Worm (Caenorhabditis elegans): ENCODE results near the gene chts-1.

The chts-1 gene

ce11 chrX:7519569-7519968, at the start of gene chts-1:
chts-1 (minus strand) TSS chrX:7519669.
- TF ChIP-seq ceh-82 (tag; optimal IDR thresholded peaks at IDR 0.05) (no peak), R02D3.7 (tag; optimal IDR thresholded peaks at IDR 0.05) (no peak)

DNA sequence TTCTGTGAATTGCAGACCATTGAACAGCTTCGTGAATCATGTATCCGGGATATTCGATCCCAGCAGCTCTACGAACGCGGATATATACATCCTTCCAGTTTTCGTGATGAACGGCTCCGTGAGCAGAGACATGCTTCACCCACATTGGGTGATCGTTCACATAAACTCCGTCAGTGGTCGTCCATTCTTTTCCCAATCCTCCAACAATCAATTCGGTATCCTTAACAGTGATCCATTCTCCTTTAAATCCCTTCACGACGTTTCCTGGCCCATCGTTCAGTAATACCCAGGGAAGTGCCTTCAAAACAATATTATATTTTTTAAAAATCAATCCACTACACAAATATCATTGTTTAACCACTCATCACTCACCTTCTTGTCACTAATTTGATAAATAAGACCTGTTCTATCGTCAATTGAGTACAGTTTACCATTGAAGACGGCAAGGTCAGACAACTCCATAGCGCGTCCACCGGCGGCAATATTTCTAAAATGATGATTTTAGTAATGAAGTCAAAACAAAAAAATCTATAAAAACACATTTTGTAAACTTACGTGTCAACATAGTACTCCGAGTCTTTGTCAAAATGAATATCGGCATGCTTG, 49.3 kb upstream of the chts-1 start:
- TF ChIP-seq R02D3.7 (tag; optimal IDR thresholded peaks at IDR 0.05) (no peak), egl-5 (tag; optimal IDR thresholded peaks at IDR 0.05) (no peak), nhr-43 (tag; optimal IDR thresholded peaks at IDR 0.05; ENCODE audit: poor library complexity, severe bottlenecking) (peak; percentile 30), egl-27 (tag; optimal IDR thresholded peaks at IDR 0.05) (no peak), nhr-25 (tag; optimal IDR thresholded peaks at IDR 0.05) (peak; percentile 23), nhr-11 (tag; optimal IDR thresholded peaks at IDR 0.05) (no peak)

DNA sequence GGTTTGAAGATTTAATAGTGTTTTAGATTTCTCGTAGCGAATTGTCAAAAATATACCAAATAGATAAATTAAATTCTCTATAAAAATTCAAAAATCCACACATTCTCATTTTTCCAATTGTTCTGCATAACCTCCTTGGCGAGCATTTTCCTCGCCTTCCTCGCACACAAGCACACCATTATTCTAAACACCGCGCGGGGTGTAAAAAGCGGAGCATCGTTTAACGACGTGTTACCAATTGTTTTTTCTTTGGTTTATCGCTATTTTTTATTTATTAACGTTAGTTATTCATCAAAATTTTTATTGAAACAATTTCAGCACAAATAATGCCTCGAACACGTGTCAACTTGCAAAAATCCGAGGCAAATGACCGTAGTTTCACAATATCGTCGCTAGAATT, 45.5 kb upstream of the chts-1 start, which contains the start of gene vps-52:
Gene vps-52 (plus strand): TSS at position 319 of the 400 bp plus-strand sequence.
- TF ChIP-seq egl-5 (tag; optimal IDR thresholded peaks at IDR 0.05) (peak; percentile 43), lsy-12 (tag; optimal IDR thresholded peaks at IDR 0.05) (no peak), pha-4 (tag; optimal IDR thresholded peaks at IDR 0.05) (peak; percentile 29), nhr-237 (tag; optimal IDR thresholded peaks at IDR 0.05) (no peak), lin-39 (tag; optimal IDR thresholded peaks at IDR 0.05) (peak; percentile 65), nfya-1 (tag; optimal IDR thresholded peaks at IDR 0.05; ENCODE audit: insufficient read depth) (peak; percentile 36), ZK546.5 (tag; optimal IDR thresholded peaks at IDR 0.05) (no peak)

ce11 chrX:7563425-7563824, 44.0 kb upstream of the chts-1 start:
- TF ChIP-seq ZK546.5 (tag; optimal IDR thresholded peaks at IDR 0.05): no peak
- no peak for TF ChIP-seq elt-1 (tag; optimal IDR thresholded peaks at IDR 0.05)
- TF ChIP-seq nhr-237 (tag; optimal IDR thresholded peaks at IDR 0.05): no peak
- TF ChIP-seq zag-1 (tag; optimal IDR thresholded peaks at IDR 0.05): no peak
- no peak for TF ChIP-seq egl-5 (tag; optimal IDR thresholded peaks at IDR 0.05)
- TF ChIP-seq egl-27 (tag; optimal IDR thresholded peaks at IDR 0.05): no peak
- no peak for TF ChIP-seq fos-1 (tag; optimal IDR thresholded peaks at IDR 0.05)
- no peak for TF ChIP-seq fkh-10 (GFP tag; optimal IDR thresholded peaks at IDR 0.05)

ce11 chrX:7562625-7563024, 43.2 kb upstream of the chts-1 start, which contains the start of gene sto-1:
sto-1 (plus strand) TSS chrX:7562824.
- no peak for TF ChIP-seq sea-2 (GFP tag; optimal IDR thresholded peaks at IDR 0.05)
- no peak for TF ChIP-seq nhr-12 (tag; optimal IDR thresholded peaks at IDR 0.05)
- TF ChIP-seq nfya-1 (tag; optimal IDR thresholded peaks at IDR 0.05; ENCODE audit: insufficient read depth): no peak
- no peak for TF ChIP-seq egl-5 (tag; optimal IDR thresholded peaks at IDR 0.05)
- no peak for TF ChIP-seq elt-2 (tag; optimal IDR thresholded peaks at IDR 0.05)
- TF ChIP-seq nhr-67 (tag; optimal IDR thresholded peaks at IDR 0.05): no peak
- no peak for TF ChIP-seq unc-62 (GFP tag; optimal IDR thresholded peaks at IDR 0.05)
- no peak for TF ChIP-seq pqm-1 (tag; optimal IDR thresholded peaks at IDR 0.05)
- no peak for TF ChIP-seq nhr-11 (tag; optimal IDR thresholded peaks at IDR 0.05)
- TF ChIP-seq jun-1 (tag; optimal IDR thresholded peaks at IDR 0.05): no peak

DNA sequence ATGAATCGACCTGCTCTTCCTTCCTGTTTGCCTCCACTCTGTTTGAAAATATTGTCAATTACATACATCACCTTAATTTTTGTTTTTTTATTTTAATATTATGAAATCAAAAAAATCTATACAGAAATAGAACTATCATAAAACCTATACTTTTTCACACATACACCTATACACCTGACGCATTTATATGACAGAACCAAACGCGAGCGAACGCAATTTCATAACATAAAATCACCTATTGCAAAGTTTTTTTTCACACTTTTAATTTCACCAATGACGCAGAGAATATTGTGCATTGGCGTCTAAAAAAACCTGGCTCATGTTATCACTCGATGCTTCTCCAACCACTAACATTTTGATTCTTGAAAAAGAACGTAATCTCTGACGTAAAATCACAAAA, 42.5 kb upstream of the chts-1 start:
- TF ChIP-seq R02D3.7 (tag; optimal IDR thresholded peaks at IDR 0.05) (no peak), elt-2 (tag; optimal IDR thresholded peaks at IDR 0.05) (peak; percentile 32), ceh-28 (tag; optimal IDR thresholded peaks at IDR 0.05) (no peak)

DNA sequence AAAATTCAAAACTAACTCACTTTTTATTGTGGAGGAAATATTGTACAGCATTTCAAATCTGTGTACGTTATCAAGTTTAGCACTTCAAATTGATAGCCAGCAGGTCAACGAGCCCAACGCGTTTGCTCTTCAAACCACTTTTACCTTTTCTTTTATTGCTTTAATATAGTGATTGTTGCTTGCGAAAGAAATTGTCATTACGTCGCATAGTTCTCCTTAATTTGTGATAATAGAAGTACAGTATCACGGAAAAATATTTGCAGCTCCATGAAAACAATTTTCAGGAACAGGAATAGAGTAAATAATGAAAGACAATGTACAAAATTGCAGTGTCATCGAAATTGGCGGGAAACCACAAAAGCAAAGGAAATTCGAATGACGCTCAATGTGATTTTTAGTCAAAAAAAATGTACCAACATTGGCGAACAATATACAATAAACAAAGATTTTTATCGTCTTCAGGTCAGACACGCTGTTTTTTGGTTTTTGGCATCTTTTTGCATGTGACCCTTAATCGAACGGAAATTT, 39.5 kb upstream of the chts-1 start, which contains the start of the genes PDB1.1 and F08C6.5:
Gene PDB1.1 (minus strand): TSS at position 158 of the 528 bp plus-strand sequence.
Gene F08C6.5 (plus strand): TSS at position 478 of the 528 bp plus-strand sequence.
- no peak for TF ChIP-seq ceh-82 (tag; optimal IDR thresholded peaks at IDR 0.05)
- no peak for TF ChIP-seq ceh-28 (tag; optimal IDR thresholded peaks at IDR 0.05)
- TF ChIP-seq aly-2 (tag; optimal IDR thresholded peaks at IDR 0.05): no peak
- no peak for TF ChIP-seq nhr-77 (tag; optimal IDR thresholded peaks at IDR 0.05)
- no peak for TF ChIP-seq R02D3.7 (tag; optimal IDR thresholded peaks at IDR 0.05)
- TF ChIP-seq fos-1 (tag; optimal IDR thresholded peaks at IDR 0.05): no peak
- peak; percentile 82 for TF ChIP-seq elt-2 (tag; optimal IDR thresholded peaks at IDR 0.05)
- peak; percentile 37 for TF ChIP-seq jun-1 (tag; optimal IDR thresholded peaks at IDR 0.05)
- TF ChIP-seq nhr-237 (tag; optimal IDR thresholded peaks at IDR 0.05): no peak
- TF ChIP-seq pqm-1 (tag; optimal IDR thresholded peaks at IDR 0.05): peak; percentile 31
- TF ChIP-seq pha-4 (tag; optimal IDR thresholded peaks at IDR 0.05): peak; percentile 39
- TF ChIP-seq fkh-2 (tag; optimal IDR thresholded peaks at IDR 0.05): no peak
- no peak for TF ChIP-seq ztf-4 (tag; optimal IDR thresholded peaks at IDR 0.05)
- no peak for TF ChIP-seq unc-39 (tag; optimal IDR thresholded peaks at IDR 0.05)
- no peak for TF ChIP-seq unc-62 (GFP tag; optimal IDR thresholded peaks at IDR 0.05)

Measured in whole organism, L3 larva.